In the genomic region with DNA sequence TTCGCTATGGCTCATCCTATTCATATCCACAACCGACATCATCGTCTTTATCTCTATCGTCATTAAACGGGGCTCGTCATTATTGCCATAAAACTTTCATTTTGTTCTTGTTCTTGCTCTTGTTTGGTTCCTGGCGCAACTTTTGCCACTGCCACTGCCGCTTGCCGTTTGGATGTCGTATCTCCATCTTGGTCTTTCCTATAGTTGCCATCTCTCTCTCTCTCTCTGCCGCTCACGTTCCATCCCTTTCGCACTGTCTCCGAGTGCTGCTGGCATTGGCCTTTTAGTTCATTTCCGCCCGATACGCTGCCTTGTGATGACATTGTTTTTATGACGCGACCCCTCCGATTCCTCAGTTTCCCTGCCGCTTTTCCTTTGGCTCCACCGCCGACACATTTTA, we compare ENCODE assay signal across 3 fruit fly cellular contexts.
TF ChIP-seq lines count a peak whose summit lies in the region.

No protein-coding gene starts in this region.

- no peak for TF ChIP-seq CTCF in whole organism, embryonic (GFP tag; optimal IDR thresholded peaks at IDR 0.05; lab: Kevin White, UChicago)

TF ChIP-seq in whole organism, embryonic, 481 proteins besides CTCF, POLR2A, EP300 and RAD21:
- TF ChIP-seq CG2199 (GFP tag; IDR thresholded peaks at IDR 0.05; lab: Robert Waterston, UW): no peak
- TF ChIP-seq phol (tag; optimal IDR thresholded peaks at IDR 0.05; lab: Kevin White, UChicago): peak; percentile 14
- TF ChIP-seq CG13894 (tag; optimal IDR thresholded peaks at IDR 0.05; lab: Kevin White, UChicago): peak; percentile 79
- peak; percentile 59 for TF ChIP-seq CG1832 (GFP tag; optimal IDR thresholded peaks at IDR 0.05; lab: Kevin White, UChicago)
- TF ChIP-seq CG6791 (GFP tag; IDR thresholded peaks at IDR 0.05; lab: Robert Waterston, UW; ENCODE audit: partially characterized antibody): 0 out of 3 replicates have a peak, but pooled peaks have one; percentile 40
- peak; percentile 50 for TF ChIP-seq CG10321 (GFP tag; IDR thresholded peaks at IDR 0.05; lab: Robert Waterston, UW)
- no peak for TF ChIP-seq Dbx (GFP tag; IDR thresholded peaks at IDR 0.05; lab: Robert Waterston, UW)

TF ChIP-seq in whole organism, prepupa, 60 proteins besides CTCF, POLR2A, EP300 and RAD21:
- no peak for TF ChIP-seq cyc (GFP tag; optimal IDR thresholded peaks at IDR 0.05; lab: Kevin White, UChicago)
- TF ChIP-seq Hr38 (GFP tag; optimal IDR thresholded peaks at IDR 0.05; lab: Kevin White, UChicago): no peak
- TF ChIP-seq Eip78C (GFP tag; lab: Kevin White, UChicago): peak; percentile 11
- peak; percentile 17 for TF ChIP-seq svp (GFP tag; lab: Kevin White, UChicago)
- no peak for TF ChIP-seq net (GFP tag; optimal IDR thresholded peaks at IDR 0.05; lab: Kevin White, UChicago)
- no peak for TF ChIP-seq CG32006 (GFP tag; optimal IDR thresholded peaks at IDR 0.05; lab: Kevin White, UChicago)

TF ChIP-seq in whole organism, pupa, 21 proteins besides CTCF, POLR2A, EP300 and RAD21:
- TF ChIP-seq CG34367 (tag; optimal IDR thresholded peaks at IDR 0.05; lab: Kevin White, UChicago) (no peak), EcR (GFP tag; optimal IDR thresholded peaks at IDR 0.05; lab: Kevin White, UChicago) (peak; percentile 32), CG8159 (tag; optimal IDR thresholded peaks at IDR 0.05; lab: Kevin White, UChicago) (no peak)
